Worm (Caenorhabditis elegans) whole organism, young adult: Measurements from ENCODE around the gene T04B8.5.

Experiments
- F10E7.11 ChIP-seq: sonication (generic microtip); optimal IDR thresholded peaks from 2 replicates; lab custom pipeline; 2017; ENCODE audit warnings: mild to moderate bottlenecking, missing genetic modification characterization, moderate library complexity, missing compliant biosample characterization
- dox-1 ChIP-seq: fragments of 200-800 bp; sonication (Bioruptor generic); IDR thresholded peaks from 2 replicates; pipeline ENCODE4 v1.3.6; 2022; ENCODE audit warnings: missing genetic modification reagents, missing genetic modification characterization, missing compliant biosample characterization
- ets-4 ChIP-seq: fragments of 200-800 bp; sonication (Bioruptor generic); optimal IDR thresholded peaks from 2 replicates; lab custom pipeline; 2018; ENCODE audit warnings: mild to moderate bottlenecking, missing genetic modification characterization, missing compliant biosample characterization
- nhr-90 ChIP-seq: sonication (generic microtip); optimal IDR thresholded peaks from 2 replicates; lab custom pipeline; 2016; ENCODE audit warnings: missing genotype, mild to moderate bottlenecking, missing genetic modification characterization, missing compliant biosample characterization

- no peak for TF ChIP-seq dox-1 (GFP tag; lab: Robert Waterston, UW)
- TF ChIP-seq F10E7.11: no peak
- TF ChIP-seq ets-4 (GFP tag; lab: Kevin White, UChicago): no peak
- TF ChIP-seq nhr-90 (tag; lab: Kevin White, UChicago): no peak
Observed at ce11 chrII:650321-651005, 26.1 kb upstream of the T04B8.5 start, which contains the start of the genes K07E8.7 and frpr-14.
